Fruit fly (Drosophila melanogaster) whole organism, embryonic: ENCODE measurements around the gene Mkp3.

Experiments used
- Blimp-1 ChIP-seq: fragments of 200-800 bp; sonication (Bioruptor generic); optimal IDR thresholded peaks from 3 replicates; lab custom pipeline; 2018; ENCODE audit warnings: missing biosample characterization, missing genetic modification characterization, mild to moderate bottlenecking, moderate library complexity, missing genetic modification reagents
- CG11504 ChIP-seq: fragments of 200-800 bp; sonication (Bioruptor generic); optimal IDR thresholded peaks from 3 replicates; lab custom pipeline; 2019; ENCODE audit warnings: missing biosample characterization, mild to moderate bottlenecking, missing genetic modification characterization, moderate library complexity
- CG12769 ChIP-seq: fragments of 200-800 bp; sonication (Bioruptor generic); optimal IDR thresholded peaks from 2 replicates; lab custom pipeline; 2019; ENCODE audit warnings: missing biosample characterization, mild to moderate bottlenecking, missing genetic modification characterization, moderate library complexity
- CG13894 ChIP-seq: fragments of 200-800 bp; sonication (Bioruptor generic); optimal IDR thresholded peaks from 3 replicates; lab custom pipeline; 2018; ENCODE audit warnings: missing biosample characterization, mild to moderate bottlenecking, missing genetic modification characterization, moderate library complexity
- CG17385 ChIP-seq: fragments of 200-800 bp; sonication (Bioruptor generic); optimal IDR thresholded peaks from 3 replicates; lab custom pipeline; 2018; ENCODE audit warnings: missing biosample characterization, mild to moderate bottlenecking, missing genetic modification characterization
- CG18262 ChIP-seq: fragments of 200-800 bp; optimal IDR thresholded peaks from 3 replicates; lab custom pipeline; 2019; ENCODE audit warnings: missing biosample characterization, mild to moderate bottlenecking, missing genetic modification characterization, moderate library complexity
- CG18476 ChIP-seq: fragments of 200-800 bp; sonication (Bioruptor generic); optimal IDR thresholded peaks from 2 replicates; lab custom pipeline; 2016; ENCODE audit warnings: missing biosample characterization, mild to moderate bottlenecking, missing genetic modification characterization
- CG2120 ChIP-seq: fragments of 200-800 bp; sonication (Bioruptor generic); optimal IDR thresholded peaks from 3 replicates; lab custom pipeline; 2016; ENCODE audit warnings: missing biosample characterization, missing genetic modification characterization
- CG2199 ChIP-seq: fragments of 200-800 bp; sonication (Bioruptor generic); IDR thresholded peaks from 3 replicates; pipeline ENCODE4 v1.3.6; 2022; ENCODE audit warnings: missing biosample characterization, missing genetic modification characterization
- CG32532 ChIP-seq: fragments of 200-800 bp; sonication (Bioruptor generic); IDR thresholded peaks from 2 replicates; pipeline ENCODE4 v1.3.6; 2022; ENCODE audit warnings: missing biosample characterization, missing genetic modification characterization
- CG33557 ChIP-seq: fragments of 200-800 bp; sonication (Bioruptor generic); optimal IDR thresholded peaks from 2 replicates; lab custom pipeline; 2019; ENCODE audit warnings: missing biosample characterization, mild to moderate bottlenecking, missing genetic modification characterization, moderate library complexity
- CG34376 ChIP-seq: fragments of 200-800 bp; sonication (Bioruptor generic); optimal IDR thresholded peaks from 2 replicates; lab custom pipeline; 2018; ENCODE audit warnings: missing biosample characterization, mild to moderate bottlenecking, missing genetic modification characterization
- CG8290 ChIP-seq, 3 experiments: fragments of 200-800 bp; sonication (Bioruptor generic); optimal IDR thresholded peaks; 2 replicates each; lab custom pipeline; 2016 to 2019; ENCODE audit warnings: missing biosample characterization in 3 of 3, missing genetic modification characterization in 3 of 3, mild to moderate bottlenecking in 2 of 3, moderate library complexity in 1 of 3
- Ets97D ChIP-seq: fragments of 200-800 bp; sonication (Bioruptor generic); optimal IDR thresholded peaks from 3 replicates; lab custom pipeline; 2016; ENCODE audit warnings: missing biosample characterization, missing genetic modification characterization
- Fer1 ChIP-seq: fragments of 200-800 bp; sonication (Bioruptor generic); optimal IDR thresholded peaks from 2 replicates; lab custom pipeline; 2017; ENCODE audit warnings: missing biosample characterization, mild to moderate bottlenecking, missing genetic modification characterization
- Fer2 ChIP-seq: fragments of 200-800 bp; sonication (Bioruptor generic); optimal IDR thresholded peaks from 2 replicates; lab custom pipeline; 2018; ENCODE audit warnings: missing biosample characterization, mild to moderate bottlenecking, missing genetic modification characterization, moderate library complexity
- Fer3 ChIP-seq: fragments of 200-800 bp; sonication (Bioruptor generic); optimal IDR thresholded peaks from 2 replicates; lab custom pipeline; 2018; ENCODE audit warnings: missing biosample characterization, mild to moderate bottlenecking, missing genetic modification characterization, moderate library complexity
- Nf-YA ChIP-seq: fragments of 200-800 bp; sonication (Bioruptor generic); IDR thresholded peaks from 2 replicates; pipeline ENCODE4 v1.3.6; 2022; ENCODE audit warnings: missing biosample characterization, missing genetic modification characterization
- Oaz ChIP-seq: fragments of 200-800 bp; sonication (Bioruptor generic); IDR thresholded peaks from 2 replicates; pipeline ENCODE4 v1.3.6; 2022; ENCODE audit warnings: missing biosample characterization, missing genetic modification characterization
- Rfx ChIP-seq: fragments of 200-800 bp; sonication (Bioruptor generic); IDR thresholded peaks from 2 replicates; pipeline ENCODE4 v1.3.6; 2022; ENCODE audit warnings: missing biosample characterization, missing genetic modification characterization
- Xrp1 ChIP-seq: fragments of 200-800 bp; sonication (Bioruptor generic); IDR thresholded peaks from 2 replicates; pipeline ENCODE4 v1.3.6; 2022; ENCODE audit warnings: missing biosample characterization, missing genetic modification characterization
- ase ChIP-seq: fragments of 200-800 bp; sonication (Bioruptor generic); IDR thresholded peaks from 3 replicates; pipeline ENCODE4 v1.3.6; 2022; ENCODE audit warnings: missing biosample characterization, missing genetic modification characterization
- chinmo ChIP-seq: fragments of 200-800 bp; sonication (Bioruptor generic); IDR thresholded peaks from 4 replicates; pipeline ENCODE4 v1.3.6; 2022; ENCODE audit warnings: missing biosample characterization, missing genetic modification characterization; ENCODE audit not compliant: partially characterized antibody
- chm ChIP-seq: fragments of 200-800 bp; sonication (Bioruptor generic); IDR thresholded peaks from 2 replicates; pipeline ENCODE4 v1.3.6; 2022; ENCODE audit warnings: missing biosample characterization, missing genetic modification characterization
- crol ChIP-seq: fragments of 200-800 bp; sonication (Bioruptor generic); IDR thresholded peaks from 2 replicates; pipeline ENCODE4 v1.3.6; 2022; ENCODE audit warnings: missing biosample characterization, missing genetic modification characterization
- eyg ChIP-seq: fragments of 200-800 bp; sonication (Bioruptor generic); optimal IDR thresholded peaks from 3 replicates; lab custom pipeline; 2016; ENCODE audit warnings: missing biosample characterization, missing genetic modification characterization
- hkb ChIP-seq, 2 experiments: fragments of 200-800 bp in 1 of 2; fragments of >200 bp in 1 of 2; sonication (Bioruptor generic) in 1 of 2; IDR thresholded peaks in 1 of 2; optimal IDR thresholded peaks in 1 of 2; 2 replicates each; pipeline versions ENCODE4 v1.3.6 to Lab custom; 2017 to 2022; ENCODE audit warnings: missing biosample characterization in 1 of 2, missing genetic modification characterization in 1 of 2
- mam ChIP-seq: fragments of 200-800 bp; sonication (Bioruptor generic); optimal IDR thresholded peaks from 3 replicates; lab custom pipeline; 2016; ENCODE audit warnings: missing biosample characterization, missing genetic modification characterization
- mirr ChIP-seq: fragments of 200-800 bp; sonication (Bioruptor generic); optimal IDR thresholded peaks from 3 replicates; lab custom pipeline; 2018; ENCODE audit warnings: missing biosample characterization, mild to moderate bottlenecking, missing genetic modification characterization
- nau ChIP-seq: fragments of 200-800 bp; sonication (Bioruptor generic); optimal IDR thresholded peaks from 3 replicates; lab custom pipeline; 2017; ENCODE audit warnings: missing biosample characterization, mild to moderate bottlenecking, missing genetic modification characterization, missing genetic modification reagents
- prd ChIP-seq, 3 experiments: fragments of >200 bp in 2 of 3; fragments of 200-800 bp in 1 of 3; sonication (Bioruptor generic) in 1 of 3; optimal IDR thresholded peaks in 2 of 3; IDR thresholded peaks in 1 of 3; 2 replicates in 2 of 3; 3 replicates in 1 of 3; pipeline versions ENCODE4 v1.3.6 to Lab custom; 2017 to 2022; ENCODE audit warnings: missing biosample characterization in 1 of 3, missing genetic modification characterization in 1 of 3
- pros ChIP-seq: fragments of 200-800 bp; sonication (Bioruptor generic); optimal IDR thresholded peaks from 3 replicates; lab custom pipeline; 2019; ENCODE audit warnings: missing biosample characterization, mild to moderate bottlenecking, missing genetic modification characterization, moderate library complexity
- rib ChIP-seq: fragments of 200-800 bp; sonication (Bioruptor generic); IDR thresholded peaks from 2 replicates; pipeline ENCODE4 v1.3.6; 2022; ENCODE audit warnings: missing biosample characterization, missing genetic modification characterization
- row ChIP-seq: fragments of 200-800 bp; sonication (Bioruptor generic); IDR thresholded peaks from 3 replicates; pipeline ENCODE4 v1.3.6; 2022; ENCODE audit warnings: missing biosample characterization, missing genetic modification characterization
- sd ChIP-seq: fragments of 200-800 bp; sonication (Bioruptor generic); optimal IDR thresholded peaks from 3 replicates; lab custom pipeline; 2018; ENCODE audit warnings: missing biosample characterization, mild to moderate bottlenecking, missing genetic modification characterization, moderate library complexity
- sens ChIP-seq: fragments of 200-800 bp; sonication (Bioruptor generic); peaks from one replicate; lab custom pipeline; 2016; ENCODE audit warnings: missing biosample characterization, missing genetic modification characterization
- sna ChIP-seq: fragments of 200-800 bp; sonication (Bioruptor generic); IDR thresholded peaks from 2 replicates; pipeline ENCODE4 v1.3.6; 2022; ENCODE audit warnings: missing biosample characterization, missing genetic modification characterization; ENCODE audit not compliant: partially characterized antibody
- toy ChIP-seq: fragments of 200-800 bp; sonication (Bioruptor generic); IDR thresholded peaks from 2 replicates; pipeline ENCODE4 v1.3.6; 2022; ENCODE audit warnings: missing biosample characterization, missing genetic modification characterization
- vfl ChIP-seq: fragments of 200-800 bp; sonication (Bioruptor generic); optimal IDR thresholded peaks from 2 replicates; lab custom pipeline; 2016; ENCODE audit warnings: missing biosample characterization, missing genetic modification characterization
- vvl ChIP-seq: fragments of 200-800 bp; sonication (Bioruptor generic); IDR thresholded peaks from 2 replicates; pipeline ENCODE4 v1.3.6; 2022; ENCODE audit warnings: missing biosample characterization, missing genetic modification characterization

Mkp3 gene

dm6 chr3L:19071173-19071844 lies 14.9 kb downstream of the Mkp3 start (continued):
- TF ChIP-seq CG12769 (tag; lab: Kevin White, UChicago) (peak; percentile 71), CG33557 (no peak), hkb (optimal IDR thresholded peaks at IDR 0.05; lab: Kevin White, UChicago) (no peak), hkb (GFP tag; IDR thresholded peaks at IDR 0.05; lab: Robert Waterston, UW) (0 out of 2 replicates have a peak, but pooled peaks have one; percentile 21), chinmo (GFP tag; lab: Robert Waterston, UW) (peak; percentile 86), toy (GFP tag; lab: Robert Waterston, UW) (no peak), Ets97D (GFP tag; lab: Kevin White, UChicago) (no peak), CG17385 (GFP tag; lab: Kevin White, UChicago) (peak; percentile 0), vfl (GFP tag; lab: Kevin White, UChicago) (no peak), eyg (GFP tag; lab: Kevin White, UChicago) (peak; percentile 3), prd (optimal IDR thresholded peaks at IDR 0.05; lab: Kevin White, UChicago) (no peak), prd (GFP tag; IDR thresholded peaks at IDR 0.05; lab: Robert Waterston, UW) (peak; percentile 48; the same call in 1 of the 3 replicates), Blimp-1 (GFP tag; lab: Kevin White, UChicago) (peak; percentile 33), CG18476 (GFP tag; lab: Kevin White, UChicago) (no peak), vvl (GFP tag; lab: Robert Waterston, UW) (peak; percentile 43), row (GFP tag; lab: Robert Waterston, UW) (peak; percentile 24; the same call in 2 of the 3 replicates), CG34376 (GFP tag; lab: Kevin White, UChicago) (peak; percentile 58), CG8290 (GFP tag; optimal IDR thresholded peaks at IDR 0.05; lab: Kevin White, UChicago) (no peak), CG8290 (tag; optimal IDR thresholded peaks at IDR 0.05; lab: Kevin White, UChicago) (peak in 1 of 2 experiments; percentile 21), sna (GFP tag; lab: Robert Waterston, UW) (no peak), mam (GFP tag; lab: Kevin White, UChicago) (peak; percentile 21), CG18262 (tag; lab: Kevin White, UChicago) (peak; percentile 9), chm (GFP tag; lab: Robert Waterston, UW) (0 out of 2 replicates have a peak, but pooled peaks have one; percentile 10), ase (GFP tag; lab: Robert Waterston, UW) (no peak), Fer1 (peak; percentile 70), nau (GFP tag; lab: Kevin White, UChicago) (peak; percentile 48), CG2120 (GFP tag; lab: Kevin White, UChicago) (peak; percentile 51), CG2199 (GFP tag; lab: Robert Waterston, UW) (0 out of 3 replicates have a peak, but pooled peaks have one; percentile 18), pros (GFP tag; lab: Kevin White, UChicago) (peak; percentile 3), mirr (GFP tag; lab: Kevin White, UChicago) (peak; percentile 34), CG11504 (tag; lab: Kevin White, UChicago) (peak; percentile 41), Nf-YA (GFP tag; lab: Robert Waterston, UW) (0 out of 2 replicates have a peak, but pooled peaks have one; percentile 30), Xrp1 (GFP tag; lab: Robert Waterston, UW) (peak; percentile 41; the same call in 1 of the 2 replicates), Rfx (GFP tag; lab: Robert Waterston, UW) (peak; percentile 64), CG32532 (GFP tag; lab: Robert Waterston, UW) (peak; percentile 67), crol (GFP tag; lab: Robert Waterston, UW) (peak; percentile 61), Fer2 (tag; lab: Kevin White, UChicago) (peak; percentile 2), CG13894 (tag; lab: Kevin White, UChicago) (peak; percentile 78), Fer3 (peak; percentile 48), sens (GFP tag; lab: Kevin White, UChicago) (peak; percentile 71), Oaz (GFP tag; lab: Robert Waterston, UW) (0 out of 2 replicates have a peak, but pooled peaks have one; percentile 23), rib (GFP tag; lab: Robert Waterston, UW) (peak; percentile 76; the same call in 1 of the 2 replicates), sd (tag; lab: Kevin White, UChicago) (peak; percentile 80)
